Fruit fly (Drosophila melanogaster) whole organism, larva: ENCODE measurements around the gene CG11555.

Experiments
- noc ChIP-seq: fragments of 200-800 bp; sonication (Bioruptor generic); optimal IDR thresholded peaks from 3 replicates; lab custom pipeline; 2019; ENCODE audit warnings: missing biosample characterization, mild to moderate bottlenecking, missing genetic modification characterization, moderate library complexity

CG11555 gene

dm6 chr2L:309812-310431, 36.3 kb downstream of the CG11555 start:
- TF ChIP-seq noc, result no peak

- TF ChIP-seq noc, result no peak
Observed at dm6 chr2L:319159-319558, 45.5 kb downstream of the CG11555 start, which contains the start of gene CG11912. CG11912 (minus strand) TSS chr2L:319259.

- TF ChIP-seq noc, result no peak
Observed at dm6 chr2L:319745-320144, 46.1 kb downstream of the CG11555 start.

dm6 chr2L:321148-321547, 47.5 kb downstream of the CG11555 start, which contains the start of gene CG11911:
CG11911 (minus strand) TSS chr2L:321248.
- TF ChIP-seq noc, result no peak

dm6 chr2L:321793-322192, 48.2 kb downstream of the CG11555 start, which contains the start of gene CG33127:
CG33127 (plus strand) TSS chr2L:322101.
- TF ChIP-seq noc, result no peak

- peak; percentile 64 for TF ChIP-seq noc
Observed at dm6 chr2L:322915-323314, 49.3 kb downstream of the CG11555 start.
